Worm (Caenorhabditis elegans): Measurements from ENCODE around the gene pqn-31.

The pqn-31 gene

ce11 chrV:9125345-9125744, 16.0 kb downstream of the pqn-31 start, which contains the start of gene F21C10.5 (continued):
- TF ChIP-seq lsy-27 (tag; optimal IDR thresholded peaks at IDR 0.05; ENCODE audit: borderline replicate concordance, insufficient read depth) = no peak
- TF ChIP-seq ZK185.1 (tag; optimal IDR thresholded peaks at IDR 0.05; ENCODE audit: poor library complexity, severe bottlenecking) = no peak
- TF ChIP-seq attf-5 (GFP tag; optimal IDR thresholded peaks at IDR 0.05) = no peak

- TF ChIP-seq ceh-100 (GFP tag; IDR thresholded peaks at IDR 0.05) = no peak
Measured at ce11 chrV:9126316-9126715, 16.9 kb downstream of the pqn-31 start, which contains the start of gene F21C10.4. F21C10.4 (plus strand) TSS chrV:9126616.

ce11 chrV:9127773-9128172, 18.4 kb downstream of the pqn-31 start, which contains the start of gene F21C10.3:
F21C10.3 (plus strand) TSS chrV:9128073.
- no peak for TF ChIP-seq ZK185.1 (tag; optimal IDR thresholded peaks at IDR 0.05; ENCODE audit: poor library complexity, severe bottlenecking)
- TF ChIP-seq dox-1 (GFP tag; IDR thresholded peaks at IDR 0.05) = no peak
- TF ChIP-seq ceh-79 (tag; optimal IDR thresholded peaks at IDR 0.05) = no peak
- TF ChIP-seq rec-8 (tag; optimal IDR thresholded peaks at IDR 0.05) = no peak
- TF ChIP-seq madf-8 (GFP tag; conservative IDR thresholded peaks at IDR 0.05) = no peak
- TF ChIP-seq somi-1 (GFP tag; optimal IDR thresholded peaks at IDR 0.05) = no peak
- TF ChIP-seq ets-4 (GFP tag; optimal IDR thresholded peaks at IDR 0.05) = no peak
- no peak for TF ChIP-seq F52B5.7 (tag; optimal IDR thresholded peaks at IDR 0.05)
- no peak for TF ChIP-seq atf-7 (tag; optimal IDR thresholded peaks at IDR 0.05)
- no peak for TF ChIP-seq ama-1 (optimal IDR thresholded peaks at IDR 0.05)
- TF ChIP-seq ama-1 (GFP tag; optimal IDR thresholded peaks at IDR 0.05) = no peak
- TF ChIP-seq lir-1 (GFP tag; conservative IDR thresholded peaks at IDR 0.05) = no peak
- no peak for TF ChIP-seq lsy-27 (tag; optimal IDR thresholded peaks at IDR 0.05; ENCODE audit: borderline replicate concordance, insufficient read depth)
- no peak for TF ChIP-seq tbx-9 (tag; optimal IDR thresholded peaks at IDR 0.05; ENCODE audit: borderline replicate concordance)
- TF ChIP-seq attf-5 (GFP tag; optimal IDR thresholded peaks at IDR 0.05) = no peak

ce11 chrV:9128562-9128961, 19.2 kb downstream of the pqn-31 start:
- TF ChIP-seq nfyb-1 (GFP tag; IDR thresholded peaks at IDR 0.05) (0 out of 2 replicates have a peak, but pooled peaks have one; percentile 9), ekl-4 (GFP tag; IDR thresholded peaks at IDR 0.05) (no peak), B0019.2 (GFP tag; conservative IDR thresholded peaks at IDR 0.05) (no peak), C17E4.6 (GFP tag; IDR thresholded peaks at IDR 0.05) (no peak), snpc-3.4 (tag; optimal IDR thresholded peaks at IDR 0.05) (no peak), mxl-1 (tag; optimal IDR thresholded peaks at IDR 0.05) (no peak), cebp-1 (GFP tag; IDR thresholded peaks at IDR 0.05) (peak; percentile 71; the same call in 1 of the 2 replicates), cebp-1 (tag; optimal IDR thresholded peaks at IDR 0.05) (peak; percentile 92), ztf-3 (GFP tag; optimal IDR thresholded peaks at IDR 0.05) (no peak), hmg-1.2 (GFP tag; IDR thresholded peaks at IDR 0.05) (peak; percentile 73; the same call in 1 of the 2 replicates), nfya-1 (tag; optimal IDR thresholded peaks at IDR 0.05; ENCODE audit: borderline replicate concordance, insufficient read depth) (no peak)

- no peak for TF ChIP-seq rcor-1 (GFP tag; IDR thresholded peaks at IDR 0.05)
- no peak for TF ChIP-seq sea-2 (GFP tag; IDR thresholded peaks at IDR 0.05)
- TF ChIP-seq T26A5.8 (tag; optimal IDR thresholded peaks at IDR 0.05) = no peak
- TF ChIP-seq nhr-80 (tag; optimal IDR thresholded peaks at IDR 0.05) = no peak
- no peak for TF ChIP-seq chd-7 (tag; optimal IDR thresholded peaks at IDR 0.05)
- TF ChIP-seq B0336.3 (GFP tag; IDR thresholded peaks at IDR 0.05) = no peak
Measured at ce11 chrV:9130766-9131165, 21.4 kb downstream of the pqn-31 start, which contains the start of gene F21C10.19. F21C10.19 (plus strand) TSS chrV:9131066.
